Worm (Caenorhabditis elegans) whole organism, L4 larva: Measurements from ENCODE around the gene clec-251.

ENCODE experiments used
- ctbp-1 ChIP-seq: fragments of 200-800 bp; sonication (Bioruptor generic); IDR thresholded peaks from 2 replicates; pipeline ENCODE4 v1.3.6; 2022; ENCODE audit warnings: missing genetic modification reagents, missing genetic modification characterization, missing compliant biosample characterization
- fos-1 ChIP-seq: fragments of 150-350 bp; optimal IDR thresholded peaks from 2 replicates; lab custom pipeline; 2014; ENCODE audit warnings: missing biosample characterization, missing genetic modification characterization
- gei-8 ChIP-seq: fragments of 200-800 bp; sonication (Bioruptor generic); optimal IDR thresholded peaks from 2 replicates; lab custom pipeline; 2018; ENCODE audit warnings: mild to moderate bottlenecking, missing genetic modification characterization, missing compliant biosample characterization
- hlh-30 ChIP-seq: sonication (generic microtip); optimal IDR thresholded peaks from 2 replicates; lab custom pipeline; 2017; ENCODE audit warnings: antibody characterized with exemption, mild to moderate bottlenecking, missing genetic modification characterization, missing compliant biosample characterization; ENCODE audit not compliant: insufficient read depth
- hmg-1.1 ChIP-seq: fragments of 200-800 bp; sonication (Bioruptor generic); IDR thresholded peaks from 2 replicates; pipeline ENCODE4 v1.3.6; 2022; ENCODE audit warnings: missing genetic modification reagents, missing genetic modification characterization, missing compliant biosample characterization
- lsy-2 ChIP-seq, 2 experiments: fragments of 150-350 bp in 1 of 2; sonication (generic microtip) in 1 of 2; optimal IDR thresholded peaks; 2 replicates each; lab custom pipeline; 2014 to 2017; ENCODE audit warnings: missing biosample characterization in 2 of 2, missing genetic modification characterization in 2 of 2
- skn-1 ChIP-seq: fragments of 150-350 bp; optimal IDR thresholded peaks from 2 replicates; lab custom pipeline; 2014; ENCODE audit warnings: missing biosample characterization, missing genetic modification characterization
- unc-130 ChIP-seq: sonication (generic microtip); optimal IDR thresholded peaks from 2 replicates; lab custom pipeline; 2016; ENCODE audit warnings: missing genetic modification reagents, missing genetic modification characterization, missing compliant biosample characterization
- unc-62 ChIP-seq, 3 experiments: fragments of 150-350 bp in 1 of 3; sonication (generic microtip); optimal IDR thresholded peaks in 2 of 3; peaks in 1 of 3; 1 replicate in 1 of 3; 2 replicates in 2 of 3; lab custom pipeline; 2014 to 2017; ENCODE audit warnings: missing biosample characterization in 3 of 3, missing genetic modification characterization in 3 of 3, missing genetic modification reagents in 3 of 3, missing genotype in 1 of 3

DNA sequence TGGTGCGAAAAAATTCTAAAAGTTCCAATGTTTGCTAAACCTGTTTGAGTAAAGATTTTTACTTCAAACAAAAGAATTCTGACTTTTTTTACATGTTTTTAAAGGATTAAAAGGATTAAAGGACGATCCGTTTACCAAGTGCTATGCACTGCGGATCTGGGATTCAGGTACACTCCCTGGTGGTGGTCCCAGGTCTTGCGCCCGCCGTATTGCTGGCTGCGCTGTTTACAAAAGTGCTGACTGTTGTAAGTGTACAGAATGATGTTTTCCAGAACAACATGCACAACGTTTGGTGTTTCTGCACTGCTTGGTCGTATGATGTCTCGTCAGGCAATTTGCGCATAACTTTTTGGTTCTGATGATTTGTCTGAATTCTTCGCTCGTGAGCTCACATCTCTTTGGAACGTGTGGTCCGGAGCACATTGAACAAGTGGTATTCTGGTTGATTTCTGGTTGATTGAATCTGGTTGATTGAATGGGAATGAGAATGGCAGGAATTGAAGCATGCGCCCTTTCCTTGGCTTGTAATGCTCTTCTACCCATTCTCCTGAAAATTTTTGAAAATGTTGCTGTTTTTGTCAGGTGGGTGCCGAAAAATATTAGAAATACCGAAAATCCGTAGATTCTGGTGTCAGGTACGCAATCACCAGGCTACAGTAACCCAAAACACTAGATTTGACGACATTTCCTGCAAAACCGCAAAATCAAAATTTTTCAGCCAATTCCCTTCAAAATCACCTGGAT is 41.3 kb downstream of the clec-251 start:
- TF ChIP-seq hlh-30: no peak
- no peak for TF ChIP-seq unc-130
- 0 out of 2 replicates have a peak, but pooled peaks have one; percentile 27 for TF ChIP-seq ctbp-1
- TF ChIP-seq gei-8 (GFP tag; lab: Kevin White, UChicago): no peak
- peak in 1 of 2 experiments; percentile 83 for TF ChIP-seq unc-62 (GFP tag; optimal IDR thresholded peaks at IDR 0.05 in 1 of 2; lab: Kevin White, UChicago)
- no peak for TF ChIP-seq unc-62 (tag; optimal IDR thresholded peaks at IDR 0.05; lab: Kevin White, UChicago)
- no peak for TF ChIP-seq skn-1 (tag; lab: Kevin White, UChicago)
- TF ChIP-seq hmg-1.1 (GFP tag; lab: Robert Waterston, UW): no peak
- TF ChIP-seq lsy-2 (tag; optimal IDR thresholded peaks at IDR 0.05; lab: Kevin White, UChicago): no peak
- TF ChIP-seq fos-1 (tag; lab: Kevin White, UChicago): no peak
